Worm (Caenorhabditis elegans) whole organism, L4 larva: ENCODE results near the gene F54E2.1.
A peak's percentile ranks its signal among the peaks of the same experiment; 100 is the strongest.

Experiments used
- F49E8.2 ChIP-seq: sonication (generic microtip); optimal IDR thresholded peaks from 2 replicates; lab custom pipeline; 2016; ENCODE audit warnings: missing compliant biosample characterization, mild to moderate bottlenecking, missing genetic modification characterization, borderline replicate concordance
- T20F7.1 ChIP-seq: fragments of 200-800 bp; sonication (Bioruptor generic); optimal IDR thresholded peaks from 2 replicates; lab custom pipeline; 2018; ENCODE audit warnings: mild to moderate bottlenecking, missing genetic modification characterization, missing compliant biosample characterization
- Y48G9A.11 ChIP-seq: fragments of 200-800 bp; sonication (Bioruptor generic); IDR thresholded peaks from 2 replicates; pipeline ENCODE4 v1.3.6; 2022; ENCODE audit warnings: missing genetic modification reagents, missing genetic modification characterization, missing compliant biosample characterization
- ZK337.2 ChIP-seq: fragments of 200-800 bp; sonication (Bioruptor generic); IDR thresholded peaks from 2 replicates; pipeline ENCODE4 v1.3.6; 2022; ENCODE audit warnings: missing genetic modification reagents, missing genetic modification characterization, missing compliant biosample characterization
- aha-1 ChIP-seq: fragments of 150-350 bp; peaks from one replicate; lab custom pipeline; 2014; ENCODE audit warnings: missing biosample characterization, missing genetic modification characterization
- aly-2 ChIP-seq: sonication (generic microtip); optimal IDR thresholded peaks from 2 replicates; lab custom pipeline; 2018; ENCODE audit warnings: missing biosample characterization, missing genetic modification characterization
- ama-1 ChIP-seq: fragments of 150-350 bp; optimal IDR thresholded peaks from 2 replicates; lab custom pipeline; 2014; ENCODE audit warnings: inconsistent platforms, mixed read lengths
- arid-1 ChIP-seq: fragments of 200-800 bp; sonication (Bioruptor generic); conservative IDR thresholded peaks from 2 replicates; pipeline ENCODE4 v1.3.6; 2022; ENCODE audit warnings: missing genetic modification reagents, missing genetic modification characterization, missing compliant biosample characterization
- ceh-44 ChIP-seq: fragments of 200-800 bp; sonication (Bioruptor generic); IDR thresholded peaks from 2 replicates; pipeline ENCODE4 v1.3.6; 2022; ENCODE audit warnings: missing genetic modification reagents, missing genetic modification characterization, missing compliant biosample characterization
- daf-12 ChIP-seq: fragments of 150-350 bp; optimal IDR thresholded peaks from 2 replicates; lab custom pipeline; 2014; ENCODE audit warnings: missing biosample characterization, missing genetic modification reagents, missing genetic modification characterization
- daf-16 ChIP-seq, 3 experiments: sonication (generic microtip); optimal IDR thresholded peaks; 2 replicates each; lab custom pipeline; 2016 to 2017; ENCODE audit warnings: missing genetic modification characterization in 3 of 3, missing genetic modification reagents in 3 of 3, mild to moderate bottlenecking in 2 of 3, missing compliant biosample characterization in 2 of 3, missing biosample characterization in 1 of 3, moderate library complexity in 1 of 3
- daf-8 ChIP-seq: fragments of 200-800 bp; sonication (Bioruptor generic); IDR thresholded peaks from 2 replicates; pipeline ENCODE4 v1.3.6; 2022; ENCODE audit warnings: missing genetic modification characterization, missing compliant biosample characterization
- dmd-9 ChIP-seq: fragments of 200-800 bp; sonication (Bioruptor generic); IDR thresholded peaks from 2 replicates; pipeline ENCODE4 v1.3.6; 2022; ENCODE audit warnings: missing genetic modification reagents, missing genetic modification characterization, missing compliant biosample characterization
- dpl-1 ChIP-seq: fragments of 150-350 bp; optimal IDR thresholded peaks from 2 replicates; lab custom pipeline; 2014; ENCODE audit warnings: missing biosample characterization, missing genetic modification reagents, missing genetic modification characterization
- egl-43 ChIP-seq: fragments of 200-800 bp; sonication (Bioruptor generic); IDR thresholded peaks from 2 replicates; pipeline ENCODE4 v1.3.6; 2022; ENCODE audit warnings: missing genetic modification reagents, missing genetic modification characterization, missing compliant biosample characterization
- hlh-11 ChIP-seq: fragments of 200-800 bp; sonication (Bioruptor generic); optimal IDR thresholded peaks from 2 replicates; lab custom pipeline; 2018; ENCODE audit warnings: mild to moderate bottlenecking, missing genetic modification characterization, missing compliant biosample characterization
- jun-1 ChIP-seq: fragments of 150-350 bp; optimal IDR thresholded peaks from 2 replicates; lab custom pipeline; 2014; ENCODE audit warnings: missing biosample characterization, missing genetic modification reagents, missing genetic modification characterization
- lin-13 ChIP-seq: fragments of 150-350 bp; optimal IDR thresholded peaks from 2 replicates; lab custom pipeline; 2014; ENCODE audit warnings: missing biosample characterization, missing genetic modification reagents, missing genetic modification characterization
- lin-15B ChIP-seq: fragments of 150-350 bp; sonication (generic microtip); optimal IDR thresholded peaks from 3 replicates; lab custom pipeline; 2014; ENCODE audit warnings: missing biosample characterization, missing genetic modification characterization
- lin-39 ChIP-seq: fragments of 150-350 bp; optimal IDR thresholded peaks from 2 replicates; lab custom pipeline; 2014; ENCODE audit warnings: missing biosample characterization, missing genetic modification reagents, missing genetic modification characterization
- lir-3 ChIP-seq: sonication (generic microtip); optimal IDR thresholded peaks from 2 replicates; lab custom pipeline; 2016; ENCODE audit warnings: mild to moderate bottlenecking, missing genetic modification characterization, missing compliant biosample characterization
- lsy-2 ChIP-seq, 2 experiments: fragments of 150-350 bp in 1 of 2; sonication (generic microtip) in 1 of 2; optimal IDR thresholded peaks; 2 replicates each; lab custom pipeline; 2014 to 2017; ENCODE audit warnings: missing biosample characterization in 2 of 2, missing genetic modification characterization in 2 of 2
- mdt-29 ChIP-seq: fragments of 200-800 bp; sonication (Bioruptor generic); IDR thresholded peaks from 2 replicates; pipeline ENCODE4 v1.3.6; 2022; ENCODE audit warnings: missing genetic modification reagents, missing genetic modification characterization, missing compliant biosample characterization
- mes-2 ChIP-seq: sonication (generic microtip); optimal IDR thresholded peaks from 2 replicates; lab custom pipeline; 2016; ENCODE audit warnings: missing genotype, mild to moderate bottlenecking, missing genetic modification characterization, missing compliant biosample characterization; ENCODE audit not compliant: poor library complexity, severe bottlenecking
- nhr-10 ChIP-seq: fragments of 150-350 bp; optimal IDR thresholded peaks from 2 replicates; lab custom pipeline; 2014; ENCODE audit warnings: missing biosample characterization, missing genetic modification characterization
- nhr-102 ChIP-seq: sonication (generic microtip); optimal IDR thresholded peaks from 2 replicates; lab custom pipeline; 2016; ENCODE audit warnings: mild to moderate bottlenecking, missing genetic modification characterization, moderate library complexity, missing compliant biosample characterization
- nhr-11 ChIP-seq: fragments of 150-350 bp; optimal IDR thresholded peaks from 2 replicates; lab custom pipeline; 2014; ENCODE audit warnings: missing biosample characterization, missing genetic modification characterization
- nhr-237 ChIP-seq: sonication (generic microtip); optimal IDR thresholded peaks from 2 replicates; lab custom pipeline; 2017; ENCODE audit warnings: missing biosample characterization, missing genetic modification characterization
- nhr-28 ChIP-seq: fragments of 150-350 bp; optimal IDR thresholded peaks from 2 replicates; lab custom pipeline; 2014; ENCODE audit warnings: missing biosample characterization, missing genetic modification characterization
- nhr-41 ChIP-seq: fragments of 200-800 bp; sonication (Bioruptor generic); IDR thresholded peaks from 2 replicates; pipeline ENCODE4 v1.3.6; 2022; ENCODE audit warnings: missing genetic modification reagents, missing genetic modification characterization, missing compliant biosample characterization
- nhr-6 ChIP-seq: fragments of 150-350 bp; optimal IDR thresholded peaks from 2 replicates; lab custom pipeline; 2014; ENCODE audit warnings: missing biosample characterization, missing genetic modification characterization
- pha-4 ChIP-seq, 2 experiments: fragments of 150-350 bp in 1 of 2; fragments of 200-800 bp in 1 of 2; sonication (Bioruptor generic) in 1 of 2; IDR thresholded peaks in 1 of 2; optimal IDR thresholded peaks in 1 of 2; 2 replicates each; pipeline versions ENCODE4 v1.3.6 to Lab custom; 2014 to 2022; ENCODE audit warnings: missing genetic modification characterization in 2 of 2, missing genetic modification reagents in 2 of 2, missing biosample characterization in 1 of 2, missing compliant biosample characterization in 1 of 2
- pqm-1 ChIP-seq: sonication (generic microtip); optimal IDR thresholded peaks from 2 replicates; lab custom pipeline; 2017; ENCODE audit warnings: missing biosample characterization, missing genetic modification characterization
- set-16 ChIP-seq: fragments of 200-800 bp; sonication (Bioruptor generic); IDR thresholded peaks from 2 replicates; pipeline ENCODE4 v1.3.6; 2022; ENCODE audit warnings: missing genetic modification reagents, missing genetic modification characterization, missing compliant biosample characterization
- tag-97 ChIP-seq: fragments of 200-800 bp; sonication (Bioruptor generic); IDR thresholded peaks from 2 replicates; pipeline ENCODE4 v1.3.6; 2022; ENCODE audit warnings: missing genetic modification characterization, missing compliant biosample characterization
- tra-1 ChIP-seq: fragments of 200-800 bp; sonication (Bioruptor generic); IDR thresholded peaks from 2 replicates; pipeline ENCODE4 v1.3.6; 2022; ENCODE audit warnings: missing genetic modification reagents, missing genetic modification characterization, missing compliant biosample characterization
- unc-62 ChIP-seq, 3 experiments: fragments of 150-350 bp in 1 of 3; sonication (generic microtip); optimal IDR thresholded peaks in 2 of 3; peaks in 1 of 3; 1 replicate in 1 of 3; 2 replicates in 2 of 3; lab custom pipeline; 2014 to 2017; ENCODE audit warnings: missing biosample characterization in 3 of 3, missing genetic modification characterization in 3 of 3, missing genetic modification reagents in 3 of 3, missing genotype in 1 of 3
- zfp-2 ChIP-seq: sonication (generic microtip); optimal IDR thresholded peaks from 2 replicates; lab custom pipeline; 2016; ENCODE audit warnings: mild to moderate bottlenecking, missing genetic modification characterization, missing compliant biosample characterization
- zip-2 ChIP-seq: fragments of 150-350 bp; optimal IDR thresholded peaks from 2 replicates; lab custom pipeline; 2014; ENCODE audit warnings: missing biosample characterization, missing genetic modification characterization
- ztf-11 ChIP-seq: fragments of 150-350 bp; optimal IDR thresholded peaks from 2 replicates; lab custom pipeline; 2014; ENCODE audit warnings: missing biosample characterization, missing genetic modification characterization
- ztf-7 ChIP-seq: fragments of 150-350 bp; optimal IDR thresholded peaks from 2 replicates; lab custom pipeline; 2014; ENCODE audit warnings: missing biosample characterization, missing genetic modification characterization

F54E2.1 gene

ce11 chrV:2803258-2803657 lies 6.9 kb upstream of the F54E2.1 start:
- TF ChIP-seq zip-2 (tag; lab: Kevin White, UChicago) (no peak), tag-97 (no peak), ztf-11 (tag; lab: Kevin White, UChicago) (no peak), F49E8.2 (tag; lab: Kevin White, UChicago) (no peak), nhr-28 (tag; lab: Kevin White, UChicago) (no peak), ceh-44 (GFP tag; lab: Robert Waterston, UW) (no peak), unc-62 (GFP tag; optimal IDR thresholded peaks at IDR 0.05 in 1 of 2; lab: Kevin White, UChicago) (no peak), unc-62 (tag; optimal IDR thresholded peaks at IDR 0.05; lab: Kevin White, UChicago) (no peak), zfp-2 (tag; lab: Kevin White, UChicago) (no peak), dpl-1 (no peak), dmd-9 (no peak), daf-16 (GFP tag; optimal IDR thresholded peaks at IDR 0.05; lab: Kevin White, UChicago) (peak in 1 of 2 experiments; percentile 35), daf-16 (tag; optimal IDR thresholded peaks at IDR 0.05; lab: Kevin White, UChicago) (no peak), hlh-11 (tag; lab: Kevin White, UChicago) (peak; percentile 11), set-16 (GFP tag; lab: Robert Waterston, UW) (peak; percentile 48), lin-15B (tag; lab: Kevin White, UChicago) (no peak), lir-3 (tag; lab: Kevin White, UChicago) (no peak)

DNA sequence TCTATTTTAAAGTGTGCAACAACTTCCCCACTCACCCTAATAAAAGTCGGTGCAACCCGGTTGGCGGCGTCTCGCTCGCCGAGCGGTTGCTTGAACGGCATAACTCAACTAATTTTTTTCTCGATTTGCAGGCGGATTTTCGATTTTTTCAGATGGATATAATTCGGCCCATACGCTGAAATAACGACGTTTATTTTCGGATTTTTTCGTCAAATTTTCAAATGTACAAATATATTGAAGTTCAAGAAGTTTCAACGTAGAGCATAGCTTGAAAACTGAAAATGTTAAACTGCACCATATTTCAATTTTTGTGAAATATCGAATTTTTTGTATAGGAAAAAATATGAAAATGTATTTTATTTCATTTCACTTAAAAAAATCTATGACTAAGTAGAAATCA lies 2.4 kb upstream of the F54E2.1 start, which contains the start of gene ketn-1:
Gene ketn-1, minus strand, starts transcription at position 101 of the 400 bp plus-strand sequence.
- TF ChIP-seq aha-1 (tag; lab: Kevin White, UChicago) (peak; percentile 78), Y48G9A.11 (GFP tag; lab: Robert Waterston, UW) (no peak)

- no peak for TF ChIP-seq zfp-2 (tag; lab: Kevin White, UChicago)
- TF ChIP-seq pha-4 (GFP tag; IDR thresholded peaks at IDR 0.05; lab: Robert Waterston, UW): no peak
- TF ChIP-seq pha-4 (tag; optimal IDR thresholded peaks at IDR 0.05; lab: Kevin White, UChicago): no peak
- TF ChIP-seq set-16 (GFP tag; lab: Robert Waterston, UW): 0 out of 2 replicates have a peak, but pooled peaks have one; percentile 17
- TF ChIP-seq nhr-237 (tag; lab: Kevin White, UChicago): no peak
- TF ChIP-seq hlh-11 (tag; lab: Kevin White, UChicago): peak; percentile 9
- TF ChIP-seq ztf-7 (tag; lab: Kevin White, UChicago): no peak
- peak; percentile 1 for TF ChIP-seq nhr-11 (tag; lab: Kevin White, UChicago)
- no peak for TF ChIP-seq aly-2
- no peak for TF ChIP-seq ama-1 (lab: Kevin White, UChicago)
Observed at ce11 chrV:2809443-2809842, 755 bp upstream of the F54E2.1 start.

- TF ChIP-seq mes-2 (tag; lab: Kevin White, UChicago) (no peak), lin-39 (tag; lab: Kevin White, UChicago) (no peak), lsy-2 (tag; optimal IDR thresholded peaks at IDR 0.05; lab: Kevin White, UChicago) (no peak)
Observed at ce11 chrV:2813856-2814255, 3.7 kb downstream of the F54E2.1 start, which contains the start of gene F54E2.9. Gene F54E2.9 (minus strand): TSS chrV:2813987.

- TF ChIP-seq lir-3 (tag; lab: Kevin White, UChicago) (no peak), daf-8 (GFP tag; lab: Robert Waterston, UW) (no peak), jun-1 (tag; lab: Kevin White, UChicago) (no peak), nhr-102 (no peak), aha-1 (tag; lab: Kevin White, UChicago) (no peak), mdt-29 (GFP tag; lab: Robert Waterston, UW) (no peak), dpl-1 (no peak)
Observed at ce11 chrV:2815956-2816355, 5.8 kb downstream of the F54E2.1 start, which contains the start of gene F54E2.5. Gene F54E2.5 (minus strand): TSS chrV:2816056.

DNA sequence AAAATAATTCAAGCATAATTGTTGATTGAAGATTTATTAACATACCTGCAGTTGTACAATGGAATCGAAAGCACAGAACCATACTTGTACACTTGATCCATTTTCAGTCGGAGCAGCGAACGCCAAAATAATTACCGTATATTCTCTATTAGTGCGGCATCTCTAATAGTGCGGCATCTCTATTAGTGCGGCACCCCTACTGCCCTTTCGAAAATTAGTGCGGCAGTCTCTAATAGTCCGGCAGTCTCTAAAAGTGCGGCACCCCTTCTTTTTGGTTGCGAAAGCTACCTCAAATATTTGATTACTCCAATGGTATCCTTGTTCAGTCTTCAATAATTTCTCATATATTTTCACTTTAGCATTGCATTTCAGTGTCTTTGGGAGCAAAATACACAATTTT lies 7.9 kb downstream of the F54E2.1 start, which contains the start of gene srt-34:
Gene srt-34, minus strand, starts transcription at position 101 of the 400 bp plus-strand sequence.
- TF ChIP-seq nhr-102 (no peak), daf-12 (tag; lab: Kevin White, UChicago) (no peak), tra-1 (GFP tag; lab: Robert Waterston, UW) (no peak), mes-2 (tag; lab: Kevin White, UChicago) (no peak), nhr-6 (tag; lab: Kevin White, UChicago) (no peak), nhr-10 (tag; lab: Kevin White, UChicago) (no peak), T20F7.1 (GFP tag; lab: Kevin White, UChicago) (no peak), pha-4 (GFP tag; IDR thresholded peaks at IDR 0.05; lab: Robert Waterston, UW) (no peak), pha-4 (tag; optimal IDR thresholded peaks at IDR 0.05; lab: Kevin White, UChicago) (no peak), nhr-41 (GFP tag; lab: Robert Waterston, UW) (no peak), egl-43 (GFP tag; lab: Robert Waterston, UW) (no peak), pqm-1 (no peak), ZK337.2 (GFP tag; lab: Robert Waterston, UW) (no peak), arid-1 (GFP tag; lab: Robert Waterston, UW) (no peak), lin-13 (GFP tag; lab: Kevin White, UChicago) (no peak)
